Fruit fly (Drosophila melanogaster) whole organism, embryonic: ENCODE measurements around the gene Lst8.
A peak's percentile ranks its signal among the peaks of the same experiment; 100 is the strongest.

Experiments
- Aef1 ChIP-seq: fragments of 200-800 bp; sonication (Bioruptor generic); IDR thresholded peaks from 3 replicates; pipeline ENCODE4 v1.3.6; 2022; ENCODE audit warnings: missing biosample characterization, missing genetic modification characterization
- CG10209 ChIP-seq: fragments of 200-800 bp; sonication (Bioruptor generic); optimal IDR thresholded peaks from 3 replicates; lab custom pipeline; 2017; ENCODE audit warnings: missing biosample characterization, mild to moderate bottlenecking, missing genetic modification characterization, missing genetic modification reagents
- CG10274 ChIP-seq: fragments of 200-800 bp; sonication (Bioruptor generic); optimal IDR thresholded peaks from 3 replicates; lab custom pipeline; 2017; ENCODE audit warnings: missing biosample characterization, mild to moderate bottlenecking, missing genetic modification characterization
- CG10431 ChIP-seq: fragments of 200-800 bp; sonication (Bioruptor generic); optimal IDR thresholded peaks from 3 replicates; lab custom pipeline; 2018; ENCODE audit warnings: missing biosample characterization, mild to moderate bottlenecking, missing genetic modification characterization
- CG13624 ChIP-seq: fragments of 200-800 bp; sonication (Bioruptor generic); optimal IDR thresholded peaks from 2 replicates; lab custom pipeline; 2016; ENCODE audit warnings: missing biosample characterization, missing genetic modification characterization
- CG15073 ChIP-seq: fragments of 200-800 bp; sonication (Bioruptor generic); optimal IDR thresholded peaks from 2 replicates; lab custom pipeline; 2016; ENCODE audit warnings: missing biosample characterization, missing genetic modification characterization
- CG1647 ChIP-seq: fragments of 200-800 bp; sonication (Bioruptor generic); optimal IDR thresholded peaks from 3 replicates; lab custom pipeline; 2016; ENCODE audit warnings: missing biosample characterization, missing genetic modification characterization
- CG16813 ChIP-seq: fragments of 200-800 bp; sonication (Bioruptor generic); IDR thresholded peaks from 3 replicates; pipeline ENCODE4 v1.3.6; 2022; ENCODE audit warnings: missing biosample characterization, missing genetic modification characterization; ENCODE audit not compliant: partially characterized antibody
- CG17829 ChIP-seq: fragments of 200-800 bp; optimal IDR thresholded peaks from 2 replicates; lab custom pipeline; 2019; ENCODE audit warnings: missing biosample characterization, mild to moderate bottlenecking, missing genetic modification characterization, moderate library complexity
- CG17912 ChIP-seq: fragments of 200-800 bp; sonication (Bioruptor generic); optimal IDR thresholded peaks from 2 replicates; lab custom pipeline; 2018; ENCODE audit warnings: missing biosample characterization, mild to moderate bottlenecking, missing genetic modification characterization
- CG1832 ChIP-seq: fragments of 200-800 bp; sonication (Bioruptor generic); optimal IDR thresholded peaks from 2 replicates; lab custom pipeline; 2017; ENCODE audit warnings: missing biosample characterization, mild to moderate bottlenecking, missing genetic modification characterization, inconsistent platforms
- CG30020 ChIP-seq: fragments of 200-800 bp; optimal IDR thresholded peaks from 2 replicates; lab custom pipeline; 2019; ENCODE audit warnings: missing biosample characterization, mild to moderate bottlenecking, missing genetic modification characterization, moderate library complexity
- CG7963 ChIP-seq: fragments of 200-800 bp; sonication (Bioruptor generic); IDR thresholded peaks from 3 replicates; pipeline ENCODE4 v1.3.6; 2022; ENCODE audit warnings: missing biosample characterization, missing genetic modification characterization; ENCODE audit not compliant: partially characterized antibody
- CkIIα-i1 ChIP-seq: fragments of 200-800 bp; sonication (Bioruptor generic); IDR thresholded peaks from 2 replicates; pipeline ENCODE4 v1.3.6; 2022; ENCODE audit warnings: missing biosample characterization, missing genetic modification characterization
- CoRest ChIP-seq: fragments of 200-800 bp; sonication (Bioruptor generic); optimal IDR thresholded peaks from 3 replicates; lab custom pipeline; 2018; ENCODE audit warnings: missing biosample characterization, mild to moderate bottlenecking, missing genetic modification characterization, moderate library complexity
- Dip3 ChIP-seq: fragments of 200-800 bp; sonication (Bioruptor generic); optimal IDR thresholded peaks from 3 replicates; lab custom pipeline; 2016; ENCODE audit warnings: missing biosample characterization, missing genetic modification characterization
- GATAe ChIP-seq: fragments of 200-800 bp; sonication (Bioruptor generic); conservative IDR thresholded peaks from 2 replicates; pipeline ENCODE4 v1.3.6; 2022; ENCODE audit warnings: missing biosample characterization, missing genetic modification characterization
- Hr3 ChIP-seq: fragments of 200-800 bp; sonication (Bioruptor generic); optimal IDR thresholded peaks from 3 replicates; lab custom pipeline; 2016; ENCODE audit warnings: missing biosample characterization, missing genetic modification characterization
- Kr ChIP-seq: fragments of 200-800 bp; sonication (Bioruptor generic); optimal IDR thresholded peaks from 2 replicates; lab custom pipeline; 2017; ENCODE audit warnings: missing biosample characterization, mild to moderate bottlenecking, missing genetic modification characterization
- Meics ChIP-seq: fragments of 200-800 bp; sonication (Bioruptor generic); optimal IDR thresholded peaks from 2 replicates; lab custom pipeline; 2017; ENCODE audit warnings: missing biosample characterization, mild to moderate bottlenecking, missing genetic modification characterization
- Optix ChIP-seq: fragments of 200-800 bp; sonication (Bioruptor generic); IDR thresholded peaks from 3 replicates; pipeline ENCODE4 v1.3.6; 2022; ENCODE audit warnings: missing biosample characterization, missing genetic modification characterization
- Poxn ChIP-seq: fragments of 200-800 bp; sonication (Bioruptor generic); IDR thresholded peaks from 2 replicates; pipeline ENCODE4 v1.3.6; 2022; ENCODE audit warnings: missing biosample characterization, missing genetic modification characterization
- Scr ChIP-seq: fragments of 200-800 bp; sonication (Bioruptor generic); IDR thresholded peaks from 2 replicates; pipeline ENCODE4 v1.3.6; 2022; ENCODE audit warnings: missing biosample characterization, missing genetic modification characterization; ENCODE audit not compliant: partially characterized antibody
- Spps ChIP-seq: fragments of 200-800 bp; sonication (Bioruptor generic); optimal IDR thresholded peaks from 2 replicates; lab custom pipeline; 2018; ENCODE audit warnings: missing biosample characterization, mild to moderate bottlenecking, missing genetic modification characterization
- ac ChIP-seq: fragments of 200-800 bp; sonication (Bioruptor generic); optimal IDR thresholded peaks from 3 replicates; lab custom pipeline; 2017; ENCODE audit warnings: missing biosample characterization, mild to moderate bottlenecking, missing genetic modification characterization
- chm ChIP-seq: fragments of 200-800 bp; sonication (Bioruptor generic); IDR thresholded peaks from 2 replicates; pipeline ENCODE4 v1.3.6; 2022; ENCODE audit warnings: missing biosample characterization, missing genetic modification characterization
- chn ChIP-seq: fragments of 200-800 bp; sonication (Bioruptor generic); optimal IDR thresholded peaks from 2 replicates; lab custom pipeline; 2016; ENCODE audit warnings: missing biosample characterization, missing genetic modification characterization
- cwo ChIP-seq: fragments of 200-800 bp; sonication (Bioruptor generic); optimal IDR thresholded peaks from 3 replicates; lab custom pipeline; 2017; ENCODE audit warnings: missing biosample characterization, missing genetic modification characterization, mild to moderate bottlenecking, moderate library complexity, missing genetic modification reagents
- da ChIP-seq: fragments of 200-800 bp; sonication (Bioruptor generic); optimal IDR thresholded peaks from 2 replicates; lab custom pipeline; 2016; ENCODE audit warnings: missing biosample characterization, missing genetic modification characterization
- dm ChIP-seq: fragments of 200-800 bp; sonication (Bioruptor generic); optimal IDR thresholded peaks from 3 replicates; lab custom pipeline; 2016; ENCODE audit warnings: missing biosample characterization, missing genetic modification characterization
- dpn ChIP-seq, 2 experiments: fragments of 200-800 bp; sonication (Bioruptor generic); optimal IDR thresholded peaks; 3 replicates each; lab custom pipeline; 2016; ENCODE audit warnings: missing biosample characterization in 2 of 2, missing genetic modification characterization in 2 of 2
- en ChIP-seq: fragments of 200-800 bp; sonication (Bioruptor generic); optimal IDR thresholded peaks from 2 replicates; lab custom pipeline; 2016; ENCODE audit warnings: missing biosample characterization, missing genetic modification characterization
- gsb-n ChIP-seq: fragments of 200-800 bp; sonication (Bioruptor generic); optimal IDR thresholded peaks from 3 replicates; lab custom pipeline; 2018; ENCODE audit warnings: missing biosample characterization, mild to moderate bottlenecking, missing genetic modification characterization
- gt ChIP-seq: fragments of 200-800 bp; sonication (Bioruptor generic); IDR thresholded peaks from 2 replicates; pipeline ENCODE4 v1.3.6; 2022; ENCODE audit warnings: missing biosample characterization, missing genetic modification characterization
- onecut ChIP-seq: fragments of 200-800 bp; sonication (Bioruptor generic); IDR thresholded peaks from 2 replicates; pipeline ENCODE4 v1.3.6; 2022; ENCODE audit warnings: missing biosample characterization, missing genetic modification characterization
- p53 ChIP-seq: fragments of 200-800 bp; sonication (Bioruptor generic); optimal IDR thresholded peaks from 2 replicates; lab custom pipeline; 2016; ENCODE audit warnings: missing biosample characterization, missing genetic modification characterization
- pan ChIP-seq, 4 experiments: fragments of >200 bp in 3 of 4; fragments of 200-800 bp in 1 of 4; sonication (Bioruptor generic) in 1 of 4; optimal IDR thresholded peaks in 3 of 4; IDR thresholded peaks in 1 of 4; 2 replicates each; pipeline versions ENCODE4 v1.3.6 to Lab custom; 2017 to 2022; ENCODE audit warnings: missing biosample characterization in 2 of 4, missing genetic modification characterization in 2 of 4, mixed read lengths in 1 of 4
- peb ChIP-seq: fragments of 200-800 bp; sonication (Bioruptor generic); IDR thresholded peaks from 2 replicates; pipeline ENCODE4 v1.3.6; 2022; ENCODE audit warnings: missing biosample characterization, missing genetic modification characterization
- pfk ChIP-seq: fragments of 200-800 bp; sonication (Bioruptor generic); optimal IDR thresholded peaks from 2 replicates; lab custom pipeline; 2018; ENCODE audit warnings: missing biosample characterization, mild to moderate bottlenecking, missing genetic modification characterization, moderate library complexity
- salm ChIP-seq: fragments of 200-800 bp; sonication (Bioruptor generic); optimal IDR thresholded peaks from 2 replicates; lab custom pipeline; 2018; ENCODE audit warnings: missing biosample characterization, mild to moderate bottlenecking, missing genetic modification characterization
- sd ChIP-seq: fragments of 200-800 bp; sonication (Bioruptor generic); optimal IDR thresholded peaks from 3 replicates; lab custom pipeline; 2018; ENCODE audit warnings: missing biosample characterization, mild to moderate bottlenecking, missing genetic modification characterization, moderate library complexity
- seq ChIP-seq: fragments of 200-800 bp; sonication (Bioruptor generic); IDR thresholded peaks from 2 replicates; pipeline ENCODE4 v1.3.6; 2022; ENCODE audit warnings: missing biosample characterization, missing genetic modification characterization
- so ChIP-seq: fragments of 200-800 bp; sonication (Bioruptor generic); IDR thresholded peaks from 3 replicates; pipeline ENCODE4 v1.3.6; 2022; ENCODE audit warnings: missing biosample characterization, missing genetic modification characterization
- stc ChIP-seq: fragments of 200-800 bp; sonication (Bioruptor generic); IDR thresholded peaks from 2 replicates; pipeline ENCODE4 v1.3.6; 2022; ENCODE audit warnings: missing biosample characterization, missing genetic modification characterization
- tap ChIP-seq: fragments of 200-800 bp; optimal IDR thresholded peaks from 3 replicates; lab custom pipeline; 2019; ENCODE audit warnings: missing biosample characterization, mild to moderate bottlenecking, missing genetic modification characterization, moderate library complexity
- tin ChIP-seq: fragments of 200-800 bp; sonication (Bioruptor generic); optimal IDR thresholded peaks from 3 replicates; lab custom pipeline; 2016; ENCODE audit warnings: missing biosample characterization, missing genetic modification characterization
- tll ChIP-seq, 2 experiments: fragments of 200-800 bp in 1 of 2; fragments of >200 bp in 1 of 2; sonication (Bioruptor generic) in 1 of 2; optimal IDR thresholded peaks; 2 replicates each; lab custom pipeline; 2017 to 2019; ENCODE audit warnings: missing biosample characterization in 2 of 2, missing genetic modification characterization in 2 of 2, mild to moderate bottlenecking in 1 of 2, moderate library complexity in 1 of 2
- tna ChIP-seq: fragments of 200-800 bp; sonication (Bioruptor generic); IDR thresholded peaks from 2 replicates; pipeline ENCODE4 v1.3.6; 2022; ENCODE audit warnings: missing biosample characterization, missing genetic modification characterization; ENCODE audit not compliant: partially characterized antibody
- tx ChIP-seq: fragments of 200-800 bp; sonication (Bioruptor generic); optimal IDR thresholded peaks from 2 replicates; lab custom pipeline; 2016; ENCODE audit warnings: missing biosample characterization, missing genetic modification characterization
- yki ChIP-seq: fragments of >200 bp; optimal IDR thresholded peaks from 3 replicates; lab custom pipeline; 2018

Gene Lst8

dm6 chrX:9640690-9641149 is 35.0 kb upstream of the Lst8 start (continued):
- no peak for TF ChIP-seq CG16813 (GFP tag; lab: Robert Waterston, UW)
- TF ChIP-seq Poxn, result peak; percentile 82
- peak; percentile 98 for TF ChIP-seq so
- TF ChIP-seq yki (lab: Kevin White, UChicago), result no peak
- no peak for TF ChIP-seq CG1832 (GFP tag; lab: Kevin White, UChicago)
- TF ChIP-seq CkIIα-i1 (GFP tag; lab: Robert Waterston, UW), result peak; percentile 71
- TF ChIP-seq CoRest, result peak; percentile 97
- peak; percentile 94 for TF ChIP-seq tin (GFP tag; lab: Kevin White, UChicago)
- peak; percentile 60; the same call in 1 of the 2 replicates for TF ChIP-seq gt (GFP tag; lab: Robert Waterston, UW)
- peak; percentile 74 for TF ChIP-seq Hr3 (GFP tag; lab: Kevin White, UChicago)
- peak; percentile 97 for TF ChIP-seq Dip3 (GFP tag; lab: Kevin White, UChicago)
- peak; percentile 85 for TF ChIP-seq Spps (tag; lab: Kevin White, UChicago)
- peak; percentile 95 for TF ChIP-seq CG1647
- TF ChIP-seq salm (tag; lab: Kevin White, UChicago), result peak; percentile 97
- peak in 1 of 2 experiments; percentile 0 for TF ChIP-seq tll (GFP tag; optimal IDR thresholded peaks at IDR 0.05; lab: Kevin White, UChicago)
- TF ChIP-seq pan (optimal IDR thresholded peaks at IDR 0.05; lab: Kevin White, UChicago), result no peak
- peak in 1 of 2 experiments; percentile 96 for TF ChIP-seq pan (GFP tag; optimal IDR thresholded peaks at IDR 0.05 in 1 of 2, IDR thresholded peaks at IDR 0.05 in 1 of 2)
- peak; percentile 87 for TF ChIP-seq gsb-n
- peak; percentile 72; the same call in 1 of the 2 replicates for TF ChIP-seq peb (GFP tag; lab: Robert Waterston, UW)
- peak; percentile 89 for TF ChIP-seq Optix
- peak; percentile 89 for TF ChIP-seq Aef1 (GFP tag; lab: Robert Waterston, UW)
- TF ChIP-seq p53 (GFP tag; lab: Kevin White, UChicago), result peak; percentile 85
- TF ChIP-seq Kr, result no peak
- peak; percentile 96 for TF ChIP-seq seq (GFP tag; lab: Robert Waterston, UW)
- peak; percentile 94 for TF ChIP-seq onecut (GFP tag; lab: Robert Waterston, UW)
- TF ChIP-seq CG17829 (tag; lab: Kevin White, UChicago), result peak; percentile 97
- TF ChIP-seq ac, result peak; percentile 63
- peak; percentile 85 for TF ChIP-seq dm (GFP tag; lab: Kevin White, UChicago)
- TF ChIP-seq da (GFP tag; lab: Kevin White, UChicago), result peak; percentile 81
- TF ChIP-seq CG10431, result peak; percentile 85
- TF ChIP-seq sd (tag; lab: Kevin White, UChicago), result peak; percentile 92
- TF ChIP-seq CG17912, result peak; percentile 94
- no peak for TF ChIP-seq Scr
- TF ChIP-seq stc (GFP tag; lab: Robert Waterston, UW), result peak; percentile 96
- TF ChIP-seq CG15073 (GFP tag; lab: Kevin White, UChicago), result peak; percentile 24
- TF ChIP-seq chm (GFP tag; lab: Robert Waterston, UW), result peak; percentile 97
- TF ChIP-seq CG13624 (GFP tag; lab: Kevin White, UChicago), result peak; percentile 97
- TF ChIP-seq CG7963 (GFP tag; lab: Robert Waterston, UW), result no peak
- TF ChIP-seq Meics (GFP tag; lab: Kevin White, UChicago), result peak; percentile 99
- peak; percentile 91 for TF ChIP-seq en (GFP tag; lab: Kevin White, UChicago)
- TF ChIP-seq tap (tag; lab: Kevin White, UChicago), result peak; percentile 99
- peak; percentile 93 for TF ChIP-seq CG10274
- peak; percentile 97 for TF ChIP-seq cwo (GFP tag; lab: Kevin White, UChicago)
- no peak for TF ChIP-seq tna (GFP tag; lab: Robert Waterston, UW)
- peak; percentile 74 for TF ChIP-seq CG30020
- TF ChIP-seq CG10209 (GFP tag; lab: Kevin White, UChicago), result peak; percentile 96
- TF ChIP-seq dpn (GFP tag; optimal IDR thresholded peaks at IDR 0.05; lab: Kevin White, UChicago), result peak; percentile 94 to 96
- peak; percentile 76 for TF ChIP-seq pfk (GFP tag; lab: Kevin White, UChicago)
- TF ChIP-seq GATAe (GFP tag; lab: Robert Waterston, UW), result peak; percentile 66; the same call in 1 of the 2 replicates
- TF ChIP-seq tx (GFP tag; lab: Kevin White, UChicago), result peak; percentile 89
- TF ChIP-seq chn (GFP tag; lab: Kevin White, UChicago), result peak; percentile 91
